Fruit fly (Drosophila melanogaster) whole organism, prepupa: Measurements from ENCODE around the gene CG13088.

Experiments used
- Blimp-1 ChIP-seq: fragments of 200-800 bp; sonication (Bioruptor generic); optimal IDR thresholded peaks from 3 replicates; lab custom pipeline; 2017; ENCODE audit warnings: missing biosample characterization, missing genetic modification characterization, mild to moderate bottlenecking, moderate library complexity, missing genetic modification reagents
- CG10631 ChIP-seq: fragments of 200-800 bp; sonication (Bioruptor generic); optimal IDR thresholded peaks from 2 replicates; lab custom pipeline; 2016; ENCODE audit warnings: missing biosample characterization, missing genetic modification characterization
- CG10669 ChIP-seq: fragments of 200-800 bp; sonication (Bioruptor generic); optimal IDR thresholded peaks from 3 replicates; lab custom pipeline; 2018; ENCODE audit warnings: missing biosample characterization, mild to moderate bottlenecking, missing genetic modification characterization, moderate library complexity
- CG11294 ChIP-seq: fragments of 200-800 bp; sonication (Bioruptor generic); IDR thresholded peaks from 2 replicates; pipeline ENCODE4 v1.3.6; 2022; ENCODE audit warnings: missing biosample characterization, missing genetic modification characterization
- CG11902 ChIP-seq: fragments of 200-800 bp; sonication (Bioruptor generic); optimal IDR thresholded peaks from 3 replicates; lab custom pipeline; 2016; ENCODE audit warnings: missing biosample characterization, missing genetic modification characterization
- CG1621 ChIP-seq: fragments of 200-800 bp; sonication (Bioruptor generic); optimal IDR thresholded peaks from 3 replicates; lab custom pipeline; 2018; ENCODE audit warnings: missing biosample characterization, mild to moderate bottlenecking, missing genetic modification characterization
- CG16779 ChIP-seq: fragments of 200-800 bp; sonication (Bioruptor generic); optimal IDR thresholded peaks from 3 replicates; lab custom pipeline; 2017; ENCODE audit warnings: missing biosample characterization, mild to moderate bottlenecking, missing genetic modification characterization
- CG3032 ChIP-seq: fragments of 200-800 bp; optimal IDR thresholded peaks from 2 replicates; lab custom pipeline; 2019; ENCODE audit warnings: missing biosample characterization, mild to moderate bottlenecking, missing genetic modification characterization, moderate library complexity
- CG32006 ChIP-seq: fragments of 200-800 bp; sonication (Bioruptor generic); optimal IDR thresholded peaks from 3 replicates; lab custom pipeline; 2017; ENCODE audit warnings: missing biosample characterization, mild to moderate bottlenecking, missing genetic modification characterization
- CG4318 ChIP-seq: fragments of 200-800 bp; sonication (Bioruptor generic); optimal IDR thresholded peaks from 3 replicates; lab custom pipeline; 2017; ENCODE audit warnings: missing biosample characterization, mild to moderate bottlenecking, missing genetic modification characterization
- CG6163 ChIP-seq: fragments of 200-800 bp; sonication (Bioruptor generic); IDR thresholded peaks from 3 replicates; pipeline ENCODE4 v1.3.6; 2022; ENCODE audit warnings: missing biosample characterization, missing genetic modification characterization
- CG6792 ChIP-seq: fragments of 200-800 bp; sonication (Bioruptor generic); optimal IDR thresholded peaks from 3 replicates; lab custom pipeline; 2016; ENCODE audit warnings: missing biosample characterization, missing genetic modification characterization
- CG6808 ChIP-seq: fragments of 200-800 bp; sonication (Bioruptor generic); optimal IDR thresholded peaks from 3 replicates; lab custom pipeline; 2017; ENCODE audit warnings: missing biosample characterization, missing genetic modification characterization, mild to moderate bottlenecking, moderate library complexity, missing genetic modification reagents
- CG6854 ChIP-seq: fragments of 200-800 bp; sonication (Bioruptor generic); optimal IDR thresholded peaks from 2 replicates; lab custom pipeline; 2017; ENCODE audit warnings: missing biosample characterization, mild to moderate bottlenecking, missing genetic modification characterization
- CG7368 ChIP-seq: fragments of 200-800 bp; sonication (Bioruptor generic); optimal IDR thresholded peaks from 3 replicates; lab custom pipeline; 2016; ENCODE audit warnings: missing biosample characterization, missing genetic modification characterization
- CG8119 ChIP-seq: fragments of 200-800 bp; sonication (Bioruptor generic); IDR thresholded peaks from 3 replicates; pipeline ENCODE4 v1.3.6; 2022; ENCODE audit warnings: missing biosample characterization, missing genetic modification characterization
- CG8319 ChIP-seq: fragments of 200-800 bp; sonication (Bioruptor generic); optimal IDR thresholded peaks from 3 replicates; lab custom pipeline; 2016; ENCODE audit warnings: missing biosample characterization, missing genetic modification characterization
- Eip75B ChIP-seq: fragments of 200-800 bp; sonication (Bioruptor generic); optimal IDR thresholded peaks from 3 replicates; lab custom pipeline; 2016; ENCODE audit warnings: missing biosample characterization, missing genetic modification characterization
- Eip78C ChIP-seq: fragments of 200-800 bp; sonication (Bioruptor generic); peaks from one replicate; lab custom pipeline; 2016; ENCODE audit warnings: missing biosample characterization, missing genetic modification characterization
- Eip93F ChIP-seq: fragments of 200-800 bp; sonication (Bioruptor generic); optimal IDR thresholded peaks from 2 replicates; lab custom pipeline; 2016; ENCODE audit warnings: missing biosample characterization, mild to moderate bottlenecking, missing genetic modification characterization
- Ets96B ChIP-seq: fragments of 200-800 bp; optimal IDR thresholded peaks from 2 replicates; lab custom pipeline; 2019; ENCODE audit warnings: missing biosample characterization, mild to moderate bottlenecking, missing genetic modification characterization, moderate library complexity
- Hr4 ChIP-seq: fragments of 200-800 bp; sonication (Bioruptor generic); optimal IDR thresholded peaks from 3 replicates; lab custom pipeline; 2016; ENCODE audit warnings: missing biosample characterization, missing genetic modification characterization
- OdsH ChIP-seq: fragments of 200-800 bp; sonication (Bioruptor generic); optimal IDR thresholded peaks from 3 replicates; lab custom pipeline; 2016; ENCODE audit warnings: missing biosample characterization, missing genetic modification characterization
- Sox15 ChIP-seq: fragments of 200-800 bp; sonication (Bioruptor generic); optimal IDR thresholded peaks from 3 replicates; lab custom pipeline; 2016; ENCODE audit warnings: missing biosample characterization, missing genetic modification characterization
- acj6 ChIP-seq: fragments of 200-800 bp; sonication (Bioruptor generic); optimal IDR thresholded peaks from 3 replicates; lab custom pipeline; 2016; ENCODE audit warnings: missing biosample characterization, missing genetic modification characterization
- cyc ChIP-seq: fragments of 200-800 bp; sonication (Bioruptor generic); optimal IDR thresholded peaks from 3 replicates; lab custom pipeline; 2016; ENCODE audit warnings: missing biosample characterization, missing genetic modification characterization
- dsx ChIP-seq: fragments of 200-800 bp; optimal IDR thresholded peaks from 3 replicates; lab custom pipeline; 2019; ENCODE audit warnings: missing biosample characterization, mild to moderate bottlenecking, missing genetic modification characterization, moderate library complexity; ENCODE audit not compliant: poor library complexity, severe bottlenecking
- esn ChIP-seq: fragments of 200-800 bp; sonication (Bioruptor generic); optimal IDR thresholded peaks from 2 replicates; lab custom pipeline; 2016; ENCODE audit warnings: missing biosample characterization, mild to moderate bottlenecking, missing genetic modification characterization, moderate library complexity
- fd85E ChIP-seq: fragments of 200-800 bp; sonication (Bioruptor generic); optimal IDR thresholded peaks from 3 replicates; lab custom pipeline; 2016; ENCODE audit warnings: missing biosample characterization, missing genetic modification characterization
- fkh ChIP-seq: fragments of 200-800 bp; sonication (Bioruptor generic); optimal IDR thresholded peaks from 3 replicates; lab custom pipeline; 2017; ENCODE audit warnings: missing biosample characterization, mild to moderate bottlenecking, missing genetic modification characterization, moderate library complexity
- lz ChIP-seq: fragments of 200-800 bp; sonication (Bioruptor generic); optimal IDR thresholded peaks from 3 replicates; lab custom pipeline; 2016; ENCODE audit warnings: missing biosample characterization, missing genetic modification characterization
- salr ChIP-seq, 2 experiments: fragments of 200-800 bp; sonication (Bioruptor generic); optimal IDR thresholded peaks; 3 replicates each; lab custom pipeline; 2016 to 2018; ENCODE audit warnings: missing biosample characterization in 2 of 2, missing genetic modification characterization in 2 of 2, mild to moderate bottlenecking in 1 of 2
- vri ChIP-seq: fragments of 200-800 bp; sonication (Bioruptor generic); optimal IDR thresholded peaks from 3 replicates; lab custom pipeline; 2016; ENCODE audit warnings: missing biosample characterization, mild to moderate bottlenecking, missing genetic modification characterization

CG13088 gene

dm6 chr2L:8528951-8529430 lies 40.2 kb downstream of the CG13088 start, which contains the start of gene CG17834 (continued):
- TF ChIP-seq Hr4: no peak
- peak; percentile 16 for TF ChIP-seq vri (GFP tag; lab: Kevin White, UChicago)
- TF ChIP-seq CG7368 (GFP tag; lab: Kevin White, UChicago): no peak
- TF ChIP-seq CG6808 (GFP tag; lab: Kevin White, UChicago): peak; percentile 6
- no peak for TF ChIP-seq CG32006
- TF ChIP-seq CG1621 (tag; lab: Kevin White, UChicago): peak; percentile 25
- no peak for TF ChIP-seq CG10631 (GFP tag; lab: Kevin White, UChicago)
- TF ChIP-seq CG6163: peak; percentile 68; the same call in 2 of the 3 replicates

- TF ChIP-seq vri (GFP tag; lab: Kevin White, UChicago) (peak; percentile 42), Hr4 (no peak), CG11294 (GFP tag; lab: Robert Waterston, UW) (no peak), Eip93F (GFP tag; lab: Kevin White, UChicago) (no peak), Eip75B (GFP tag; lab: Kevin White, UChicago) (no peak), Ets96B (no peak), CG6854 (GFP tag; lab: Kevin White, UChicago) (no peak), CG10669 (GFP tag; lab: Kevin White, UChicago) (no peak)
Observed at dm6 chr2L:8530189-8530588, 41.4 kb downstream of the CG13088 start.

DNA sequence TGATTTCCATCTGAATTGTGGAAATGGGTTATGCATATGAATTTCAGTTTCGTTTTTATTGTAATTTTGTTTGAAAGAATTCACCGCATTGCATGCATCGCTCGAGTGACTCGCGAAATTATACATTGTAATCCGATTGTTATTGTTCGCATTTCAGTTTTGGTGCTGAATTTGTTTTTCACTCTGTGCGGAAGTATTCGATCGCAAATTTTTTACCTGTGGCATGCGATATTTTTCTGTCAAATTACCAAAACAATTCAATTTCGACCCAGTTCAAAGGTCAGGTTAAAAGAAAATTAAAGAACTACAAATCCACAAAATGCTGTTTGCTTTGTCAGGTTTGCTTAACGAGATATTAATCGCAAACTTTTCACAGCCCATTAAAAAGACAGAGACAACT lies 44.0 kb downstream of the CG13088 start:
- peak; percentile 12 for TF ChIP-seq Eip78C
- no peak for TF ChIP-seq CG8119 (GFP tag; lab: Robert Waterston, UW)
- TF ChIP-seq fd85E (GFP tag; lab: Kevin White, UChicago): no peak
- no peak for TF ChIP-seq esn
- no peak for TF ChIP-seq Ets96B
- no peak for TF ChIP-seq CG3032
- TF ChIP-seq OdsH: no peak
- no peak for TF ChIP-seq CG6792 (GFP tag; lab: Kevin White, UChicago)
- no peak for TF ChIP-seq Hr4
- no peak for TF ChIP-seq CG8319 (GFP tag; lab: Kevin White, UChicago)
- peak; percentile 48 for TF ChIP-seq dsx (GFP tag; lab: Kevin White, UChicago)

- no peak for TF ChIP-seq lz
- TF ChIP-seq Hr4: no peak
- peak; percentile 28 for TF ChIP-seq fkh (GFP tag; lab: Kevin White, UChicago)
- TF ChIP-seq Eip93F (GFP tag; lab: Kevin White, UChicago): no peak
Observed at dm6 chr2L:8533632-8534031, 44.9 kb downstream of the CG13088 start.

DNA sequence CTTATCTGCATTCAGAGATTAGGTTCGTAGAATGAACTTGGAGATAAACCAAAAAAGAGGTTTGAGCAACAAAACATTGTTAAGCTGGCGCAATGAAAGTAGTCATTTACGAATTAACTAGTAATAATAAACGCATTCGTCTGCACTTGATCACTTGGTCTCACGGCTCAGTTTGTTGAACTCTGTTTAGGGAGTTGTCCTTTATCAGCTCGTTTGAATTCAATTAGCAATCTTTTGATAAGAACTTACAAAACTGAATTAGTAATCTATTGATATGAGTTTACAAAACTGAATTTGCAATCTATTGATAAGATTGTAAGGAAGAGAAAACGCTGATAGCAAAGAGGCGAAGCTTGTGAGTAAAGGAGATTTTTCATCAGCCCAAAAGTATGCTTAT lies 45.3 kb downstream of the CG13088 start:
- TF ChIP-seq salr (GFP tag; optimal IDR thresholded peaks at IDR 0.05; lab: Kevin White, UChicago): no peak
- no peak for TF ChIP-seq Sox15 (GFP tag; lab: Kevin White, UChicago)
- no peak for TF ChIP-seq CG4318 (GFP tag; lab: Kevin White, UChicago)
- no peak for TF ChIP-seq CG3032
- TF ChIP-seq fkh (GFP tag; lab: Kevin White, UChicago): no peak
- no peak for TF ChIP-seq CG10669 (GFP tag; lab: Kevin White, UChicago)
- TF ChIP-seq Eip75B (GFP tag; lab: Kevin White, UChicago): no peak
- TF ChIP-seq Blimp-1 (GFP tag; lab: Kevin White, UChicago): no peak
- TF ChIP-seq cyc (GFP tag; lab: Kevin White, UChicago): no peak
- no peak for TF ChIP-seq vri (GFP tag; lab: Kevin White, UChicago)
- TF ChIP-seq CG6792 (GFP tag; lab: Kevin White, UChicago): no peak
- TF ChIP-seq CG11294 (GFP tag; lab: Robert Waterston, UW): no peak
- TF ChIP-seq lz: no peak
- TF ChIP-seq CG7368 (GFP tag; lab: Kevin White, UChicago): no peak
- TF ChIP-seq CG8319 (GFP tag; lab: Kevin White, UChicago): no peak
- TF ChIP-seq CG16779 (tag; lab: Kevin White, UChicago): no peak
- no peak for TF ChIP-seq CG11902 (GFP tag; lab: Kevin White, UChicago)
- TF ChIP-seq CG8119 (GFP tag; lab: Robert Waterston, UW): no peak
- TF ChIP-seq acj6: no peak
